Worm (Caenorhabditis elegans) whole organism, L2 larva: ENCODE measurements around the gene F54C9.7.

Source experiments
- ama-1 ChIP-seq: fragments of 150-350 bp; optimal IDR thresholded peaks from 2 replicates; lab custom pipeline; 2018; ENCODE audit warnings: inconsistent platforms
- nhr-77 ChIP-seq: fragments of 150-350 bp; optimal IDR thresholded peaks from 2 replicates; lab custom pipeline; 2014; ENCODE audit warnings: missing biosample characterization, missing genetic modification characterization
- ztf-11 ChIP-seq: sonication (generic microtip); optimal IDR thresholded peaks from 2 replicates; lab custom pipeline; 2017; ENCODE audit warnings: missing biosample characterization, missing genetic modification characterization
- ztf-4 ChIP-seq: fragments of 150-350 bp; optimal IDR thresholded peaks from 2 replicates; lab custom pipeline; 2014; ENCODE audit warnings: missing biosample characterization, missing genetic modification characterization

DNA sequence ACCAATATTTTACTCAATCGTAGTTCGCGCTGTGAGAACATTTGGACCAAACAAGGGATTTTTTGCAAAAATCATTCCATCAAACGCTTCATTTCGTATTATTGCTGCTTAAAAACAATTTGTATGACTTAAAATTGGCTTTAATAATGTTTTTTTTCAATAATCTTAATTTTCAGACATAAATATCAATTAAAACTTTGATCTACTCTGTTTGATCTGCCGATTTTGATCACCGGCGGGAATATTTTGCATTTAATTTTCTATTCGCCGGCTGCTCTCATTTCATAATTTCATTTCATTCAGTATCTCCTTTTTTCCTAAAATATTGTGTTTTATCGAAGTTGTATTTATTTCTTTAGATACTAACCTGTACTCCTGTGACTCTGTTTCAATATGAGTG is 2.0 kb downstream of the F54C9.7 start, which contains the start of gene puf-5:
- TF ChIP-seq ztf-11 (tag; lab: Kevin White, UChicago) (no peak), ztf-4 (no peak), ama-1 (lab: Kevin White, UChicago) (no peak), nhr-77 (tag; lab: Kevin White, UChicago) (no peak)
